Worm (Caenorhabditis elegans) whole organism, L4/young adult: ENCODE data around the gene bbs-4.

Experiments
- dao-5 ChIP-seq: sonication (generic microtip); optimal IDR thresholded peaks from 2 replicates; lab custom pipeline; 2016; ENCODE audit warnings: missing genotype, missing genetic modification characterization, moderate library complexity, missing compliant biosample characterization
- him-1 ChIP-seq: sonication (generic microtip); optimal IDR thresholded peaks from 2 replicates; lab custom pipeline; 2016; ENCODE audit warnings: missing genotype, missing genetic modification reagents, missing genetic modification characterization, missing compliant biosample characterization

DNA sequence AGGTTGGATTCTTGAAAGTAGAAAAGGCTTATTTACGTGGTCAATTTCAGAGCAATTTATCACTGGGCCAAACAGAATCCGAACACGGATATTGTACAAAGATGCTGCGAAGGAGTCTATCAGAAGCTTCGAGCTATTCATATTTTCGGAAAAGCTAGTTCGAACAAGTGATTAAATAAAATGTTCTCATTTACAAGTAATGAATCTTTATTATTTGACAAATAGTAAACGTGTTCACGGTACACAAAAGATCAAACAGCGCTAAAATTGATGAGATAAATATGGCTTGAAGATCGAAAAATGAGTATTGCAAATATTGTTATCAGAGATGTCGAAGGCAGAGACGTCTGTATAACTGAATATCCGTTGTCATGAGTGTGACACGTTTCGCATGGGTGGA, 3.1 kb upstream of the bbs-4 start:
- TF ChIP-seq him-1 (tag; lab: Kevin White, UChicago) (no peak), dao-5 (no peak)
